Worm (Caenorhabditis elegans) whole organism, L2 larva: ENCODE measurements around the gene T14B1.1.

Experiments used
- R02D3.7 ChIP-seq: fragments of 150-350 bp; optimal IDR thresholded peaks from 2 replicates; lab custom pipeline; 2014; ENCODE audit warnings: missing biosample characterization, missing genetic modification characterization
- alr-1 ChIP-seq: fragments of 150-350 bp; optimal IDR thresholded peaks from 2 replicates; lab custom pipeline; 2014; ENCODE audit warnings: missing biosample characterization, missing genetic modification characterization
- elt-1 ChIP-seq: fragments of 150-350 bp; optimal IDR thresholded peaks from 2 replicates; lab custom pipeline; 2014; ENCODE audit warnings: missing biosample characterization, missing genetic modification characterization
- fos-1 ChIP-seq: fragments of 150-350 bp; optimal IDR thresholded peaks from 2 replicates; lab custom pipeline; 2014; ENCODE audit warnings: missing biosample characterization, missing genetic modification characterization
- lin-11 ChIP-seq: fragments of 150-350 bp; sonication (generic microtip); optimal IDR thresholded peaks from 2 replicates; lab custom pipeline; 2014; ENCODE audit warnings: missing biosample characterization, missing genetic modification characterization, inconsistent platforms, mixed read lengths
- lin-39 ChIP-seq: fragments of 150-350 bp; optimal IDR thresholded peaks from 2 replicates; lab custom pipeline; 2014; ENCODE audit warnings: missing biosample characterization, missing genetic modification reagents, missing genetic modification characterization
- lsy-2 ChIP-seq, 2 experiments: fragments of 150-350 bp in 1 of 2; sonication (generic microtip) in 1 of 2; optimal IDR thresholded peaks; 2 replicates each; lab custom pipeline; 2014 to 2017; ENCODE audit warnings: missing biosample characterization in 2 of 2, missing genetic modification characterization in 2 of 2
- nhr-25 ChIP-seq: fragments of 150-350 bp; sonication (generic microtip); optimal IDR thresholded peaks from 3 replicates; lab custom pipeline; 2014; ENCODE audit warnings: missing biosample characterization, missing genetic modification characterization
- ztf-11 ChIP-seq: sonication (generic microtip); optimal IDR thresholded peaks from 2 replicates; lab custom pipeline; 2017; ENCODE audit warnings: missing biosample characterization, missing genetic modification characterization

ce11 chrX:9674799-9675198, 6.3 kb upstream of the T14B1.1 start, which contains the start of gene C43C3.4:
- no peak for TF ChIP-seq lin-39 (tag; lab: Kevin White, UChicago)
- no peak for TF ChIP-seq lin-11 (tag; lab: Kevin White, UChicago)
- no peak for TF ChIP-seq fos-1 (tag; lab: Kevin White, UChicago)
- no peak for TF ChIP-seq nhr-25
- TF ChIP-seq lsy-2 (tag; optimal IDR thresholded peaks at IDR 0.05; lab: Kevin White, UChicago), result no peak
- no peak for TF ChIP-seq R02D3.7 (tag; lab: Kevin White, UChicago)
- TF ChIP-seq ztf-11 (tag; lab: Kevin White, UChicago), result no peak
- no peak for TF ChIP-seq alr-1 (tag; lab: Kevin White, UChicago)
- TF ChIP-seq elt-1 (tag; lab: Kevin White, UChicago), result no peak
